Worm (Caenorhabditis elegans): ENCODE data around the gene vps-45.

Gene vps-45

ce11 chrX:977958-978686 is 3.5 kb upstream of the vps-45 start, which contains the start of gene abhd-3.2:
Gene abhd-3.2 (minus strand): TSS chrX:978008.
- TF ChIP-seq ztf-11 (tag; optimal IDR thresholded peaks at IDR 0.05) (no peak), elt-2 (tag; optimal IDR thresholded peaks at IDR 0.05) (peak; percentile 100), skn-1 (tag; optimal IDR thresholded peaks at IDR 0.05) (no peak), pqm-1 (tag; optimal IDR thresholded peaks at IDR 0.05) (peak; percentile 100), zag-1 (tag; optimal IDR thresholded peaks at IDR 0.05) (no peak), fos-1 (tag; optimal IDR thresholded peaks at IDR 0.05) (peak; percentile 70), unc-39 (tag; optimal IDR thresholded peaks at IDR 0.05) (no peak), pha-4 (tag; optimal IDR thresholded peaks at IDR 0.05) (peak; percentile 73), nfya-1 (tag; optimal IDR thresholded peaks at IDR 0.05; ENCODE audit: insufficient read depth) (peak; percentile 10), egl-27 (tag; optimal IDR thresholded peaks at IDR 0.05) (no peak), ztf-4 (tag; optimal IDR thresholded peaks at IDR 0.05) (no peak), fkh-2 (tag; optimal IDR thresholded peaks at IDR 0.05) (no peak), unc-62 (GFP tag; optimal IDR thresholded peaks at IDR 0.05) (no peak), aly-2 (tag; optimal IDR thresholded peaks at IDR 0.05) (no peak), ceh-9 (tag; optimal IDR thresholded peaks at IDR 0.05) (no peak), fkh-10 (GFP tag; optimal IDR thresholded peaks at IDR 0.05) (no peak), egl-5 (tag; optimal IDR thresholded peaks at IDR 0.05) (no peak), nhr-12 (tag; optimal IDR thresholded peaks at IDR 0.05) (no peak), ceh-82 (tag; optimal IDR thresholded peaks at IDR 0.05) (no peak), sea-2 (GFP tag; optimal IDR thresholded peaks at IDR 0.05) (no peak), nhr-25 (tag; optimal IDR thresholded peaks at IDR 0.05) (no peak), daf-12 (tag; optimal IDR thresholded peaks at IDR 0.05) (no peak), tbx-2 (tag; optimal IDR thresholded peaks at IDR 0.05) (no peak), elt-1 (tag; optimal IDR thresholded peaks at IDR 0.05) (no peak), snpc-4 (tag; optimal IDR thresholded peaks at IDR 0.05) (no peak), eor-1 (tag; optimal IDR thresholded peaks at IDR 0.05) (no peak), nhr-237 (tag; optimal IDR thresholded peaks at IDR 0.05) (no peak), nhr-77 (tag; optimal IDR thresholded peaks at IDR 0.05) (no peak), nhr-43 (tag; optimal IDR thresholded peaks at IDR 0.05; ENCODE audit: poor library complexity, severe bottlenecking) (no peak), ama-1 (optimal IDR thresholded peaks at IDR 0.05) (no peak), nhr-76 (tag; optimal IDR thresholded peaks at IDR 0.05) (no peak), ZK546.5 (tag; optimal IDR thresholded peaks at IDR 0.05) (no peak), hmg-11 (tag; optimal IDR thresholded peaks at IDR 0.05) (no peak), mdl-1 (tag; optimal IDR thresholded peaks at IDR 0.05) (no peak), nhr-23 (tag; optimal IDR thresholded peaks at IDR 0.05) (no peak), nhr-11 (tag; optimal IDR thresholded peaks at IDR 0.05) (no peak), mml-1 (tag; optimal IDR thresholded peaks at IDR 0.05) (no peak), ceh-28 (tag; optimal IDR thresholded peaks at IDR 0.05) (peak; percentile 15), R02D3.7 (tag; optimal IDR thresholded peaks at IDR 0.05) (no peak), ceh-16 (tag; optimal IDR thresholded peaks at IDR 0.05) (no peak), nhr-28 (tag; optimal IDR thresholded peaks at IDR 0.05) (no peak), jun-1 (tag; optimal IDR thresholded peaks at IDR 0.05) (peak; percentile 84), lin-39 (tag; optimal IDR thresholded peaks at IDR 0.05) (no peak), lsy-12 (tag; optimal IDR thresholded peaks at IDR 0.05) (no peak), nhr-67 (tag; optimal IDR thresholded peaks at IDR 0.05) (no peak), lin-15B (tag; optimal IDR thresholded peaks at IDR 0.05) (no peak), elt-3 (tag; optimal IDR thresholded peaks at IDR 0.05) (peak in 2 of 3 experiments; percentile 59 to 77)

All from whole organism, L3 larva.